Worm (Caenorhabditis elegans) whole organism, L1 larva: ENCODE data around the gene tbx-40.

Experiments used
- C04F5.9 ChIP-seq: sonication (generic microtip); optimal IDR thresholded peaks from 2 replicates; lab custom pipeline; 2016; ENCODE audit warnings: missing genetic modification characterization, missing compliant biosample characterization
- F16B12.6 ChIP-seq: fragments of 150-350 bp; optimal IDR thresholded peaks from 2 replicates; lab custom pipeline; 2014; ENCODE audit warnings: missing biosample characterization, missing genetic modification characterization
- aha-1 ChIP-seq: fragments of 150-350 bp; optimal IDR thresholded peaks from 2 replicates; lab custom pipeline; 2014; ENCODE audit warnings: missing biosample characterization, missing genetic modification characterization
- ama-1 ChIP-seq: fragments of 150-350 bp; optimal IDR thresholded peaks from 2 replicates; lab custom pipeline; 2014
- ceh-90 ChIP-seq: sonication (generic microtip); optimal IDR thresholded peaks from 2 replicates; lab custom pipeline; 2016; ENCODE audit warnings: missing genetic modification characterization, missing compliant biosample characterization
- ces-1 ChIP-seq: fragments of 150-350 bp; optimal IDR thresholded peaks from 2 replicates; lab custom pipeline; 2014; ENCODE audit warnings: missing biosample characterization, missing genetic modification reagents, missing genetic modification characterization
- dsc-1 ChIP-seq: sonication (generic microtip); optimal IDR thresholded peaks from 2 replicates; lab custom pipeline; 2016; ENCODE audit warnings: mild to moderate bottlenecking, missing genetic modification characterization, missing compliant biosample characterization
- efl-1 ChIP-seq, 4 experiments: fragments of 150-350 bp; optimal IDR thresholded peaks in 3 of 4; peaks in 1 of 4; 1 replicate in 1 of 4; 2 replicates in 3 of 4; lab custom pipeline; 2014; ENCODE audit warnings: missing biosample characterization in 2 of 4, missing genetic modification characterization in 2 of 4, missing genetic modification reagents in 2 of 4
- efl-3 ChIP-seq: fragments of 200-800 bp; sonication (Bioruptor generic); optimal IDR thresholded peaks from 2 replicates; lab custom pipeline; 2018; ENCODE audit warnings: mild to moderate bottlenecking, missing genetic modification characterization, missing compliant biosample characterization
- elt-3 ChIP-seq, 6 experiments: fragments of 150-350 bp in 1 of 6; sonication (generic microtip); optimal IDR thresholded peaks; 2 replicates each; lab custom pipeline; 2017 to 2018; ENCODE audit warnings: missing biosample characterization in 6 of 6, missing genetic modification characterization in 6 of 6, inconsistent platforms in 1 of 6
- ets-5 ChIP-seq: fragments of 200-800 bp; sonication (Bioruptor generic); IDR thresholded peaks from 2 replicates; pipeline ENCODE4 v1.3.6; 2022; ENCODE audit warnings: missing genetic modification characterization, missing compliant biosample characterization
- fkh-10 ChIP-seq: sonication (generic microtip); optimal IDR thresholded peaks from 2 replicates; lab custom pipeline; 2017; ENCODE audit warnings: missing biosample characterization, missing genetic modification reagents, missing genetic modification characterization
- fkh-4 ChIP-seq: sonication (generic microtip); optimal IDR thresholded peaks from 2 replicates; lab custom pipeline; 2016; ENCODE audit warnings: missing compliant biosample characterization, missing genetic modification characterization, borderline replicate concordance
- grh-1 ChIP-seq: fragments of 200-800 bp; sonication (Bioruptor generic); IDR thresholded peaks from 2 replicates; pipeline ENCODE4 v1.3.6; 2022; ENCODE audit warnings: missing genetic modification reagents, missing genetic modification characterization, missing compliant biosample characterization
- hlh-17 ChIP-seq: fragments of 200-800 bp; sonication (Bioruptor generic); optimal IDR thresholded peaks from 2 replicates; lab custom pipeline; 2018; ENCODE audit warnings: missing genetic modification characterization, mild to moderate bottlenecking, missing compliant biosample characterization, moderate library complexity, borderline replicate concordance
- jun-1 ChIP-seq: fragments of 150-350 bp; optimal IDR thresholded peaks from 2 replicates; lab custom pipeline; 2014; ENCODE audit warnings: missing biosample characterization, missing genetic modification reagents, missing genetic modification characterization
- lin-15B ChIP-seq: fragments of 150-350 bp; sonication (generic microtip); optimal IDR thresholded peaks from 3 replicates; lab custom pipeline; 2014; ENCODE audit warnings: missing biosample characterization, missing genetic modification characterization
- lin-35 ChIP-seq, 2 experiments: fragments of 150-350 bp; optimal IDR thresholded peaks; 2 replicates each; lab custom pipeline; 2014; ENCODE audit warnings: missing biosample characterization in 2 of 2, missing genetic modification characterization in 2 of 2, missing genetic modification reagents in 2 of 2
- lin-39 ChIP-seq: fragments of 150-350 bp; optimal IDR thresholded peaks from 2 replicates; lab custom pipeline; 2014; ENCODE audit warnings: missing biosample characterization, missing genetic modification reagents, missing genetic modification characterization
- lir-3 ChIP-seq: sonication (generic microtip); optimal IDR thresholded peaks from 2 replicates; lab custom pipeline; 2016; ENCODE audit warnings: mild to moderate bottlenecking, missing genetic modification characterization, moderate library complexity, missing compliant biosample characterization; ENCODE audit not compliant: poor library complexity
- lsy-2 ChIP-seq, 2 experiments: fragments of 150-350 bp; optimal IDR thresholded peaks; 2 replicates each; lab custom pipeline; 2014; ENCODE audit warnings: missing biosample characterization in 2 of 2, missing genetic modification characterization in 2 of 2
- mef-2 ChIP-seq: fragments of 150-350 bp; optimal IDR thresholded peaks from 2 replicates; lab custom pipeline; 2014; ENCODE audit warnings: missing biosample characterization, missing genetic modification characterization
- nhr-11 ChIP-seq: fragments of 150-350 bp; optimal IDR thresholded peaks from 2 replicates; lab custom pipeline; 2014; ENCODE audit warnings: missing biosample characterization, missing genetic modification characterization
- nhr-19 ChIP-seq: fragments of 200-800 bp; sonication (Bioruptor generic); conservative IDR thresholded peaks from 2 replicates; pipeline ENCODE4 v1.3.6; 2022; ENCODE audit warnings: missing genetic modification characterization, missing compliant biosample characterization
- nhr-28 ChIP-seq: fragments of 150-350 bp; optimal IDR thresholded peaks from 2 replicates; lab custom pipeline; 2014; ENCODE audit warnings: missing biosample characterization, missing genetic modification characterization
- nhr-77 ChIP-seq: fragments of 150-350 bp; optimal IDR thresholded peaks from 2 replicates; lab custom pipeline; 2014; ENCODE audit warnings: missing biosample characterization, missing genetic modification characterization
- nhr-85 ChIP-seq: sonication (generic microtip); peaks from one replicate; lab custom pipeline; 2016; ENCODE audit warnings: missing genetic modification characterization, inconsistent platforms, missing compliant biosample characterization
- rnt-1 ChIP-seq: sonication (generic microtip); optimal IDR thresholded peaks from 2 replicates; lab custom pipeline; 2016; ENCODE audit warnings: mild to moderate bottlenecking, missing genetic modification characterization, moderate library complexity, missing compliant biosample characterization
- sox-4 ChIP-seq: sonication (generic microtip); optimal IDR thresholded peaks from 2 replicates; lab custom pipeline; 2016; ENCODE audit warnings: missing genetic modification characterization, missing compliant biosample characterization
- sup-37 ChIP-seq: fragments of 200-800 bp; sonication (Bioruptor generic); optimal IDR thresholded peaks from 2 replicates; lab custom pipeline; 2018; ENCODE audit warnings: mild to moderate bottlenecking, missing genetic modification characterization, missing compliant biosample characterization
- swsn-7 ChIP-seq: sonication (generic microtip); optimal IDR thresholded peaks from 2 replicates; lab custom pipeline; 2016; ENCODE audit warnings: missing genetic modification characterization, missing compliant biosample characterization
- tbx-2 ChIP-seq: sonication (generic microtip); optimal IDR thresholded peaks from 2 replicates; lab custom pipeline; 2016; ENCODE audit warnings: missing genetic modification characterization, missing compliant biosample characterization
- unc-30 ChIP-seq: sonication (generic microtip); optimal IDR thresholded peaks from 2 replicates; lab custom pipeline; 2017; ENCODE audit warnings: missing biosample characterization, missing genetic modification characterization
- unc-62 ChIP-seq: fragments of 150-350 bp; optimal IDR thresholded peaks from 2 replicates; lab custom pipeline; 2014; ENCODE audit warnings: missing biosample characterization, missing genetic modification reagents, missing genetic modification characterization
- unc-86 ChIP-seq: sonication (generic microtip); optimal IDR thresholded peaks from 2 replicates; lab custom pipeline; 2016; ENCODE audit warnings: missing genetic modification characterization, missing compliant biosample characterization
- xbp-1 ChIP-seq: sonication (generic microtip); optimal IDR thresholded peaks from 2 replicates; lab custom pipeline; 2016; ENCODE audit warnings: missing genetic modification characterization, missing compliant biosample characterization
- zip-4 ChIP-seq: fragments of 200-800 bp; sonication (Bioruptor generic); optimal IDR thresholded peaks from 2 replicates; lab custom pipeline; 2018; ENCODE audit warnings: mild to moderate bottlenecking, missing genetic modification characterization, moderate library complexity, missing compliant biosample characterization

Gene tbx-40

DNA sequence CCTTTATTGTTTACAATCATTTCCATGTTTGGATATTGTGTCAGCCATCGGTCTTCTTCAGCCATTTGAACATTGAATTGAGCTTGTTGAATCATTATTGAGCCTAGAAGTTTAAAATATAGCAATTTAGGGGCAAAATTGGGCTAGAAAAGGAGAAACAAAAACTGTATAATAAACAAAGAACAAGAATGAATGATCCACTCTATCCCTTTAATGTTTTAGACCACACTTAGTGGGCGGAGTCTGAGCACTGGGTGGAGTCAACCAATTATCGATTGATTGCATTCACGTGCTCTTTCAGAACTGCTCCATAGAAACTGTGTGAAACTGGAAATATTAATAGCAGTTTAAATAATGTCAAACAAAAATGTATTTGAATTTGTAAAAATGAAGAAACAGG lies at the start of gene tbx-40:
Gene tbx-40, minus strand, starts transcription at position 101 of the 400 bp plus-strand sequence.
- TF ChIP-seq fkh-10 (no peak), sup-37 (GFP tag; lab: Kevin White, UChicago) (no peak), zip-4 (GFP tag; lab: Kevin White, UChicago) (no peak), rnt-1 (tag; lab: Kevin White, UChicago) (no peak), elt-3 (tag; optimal IDR thresholded peaks at IDR 0.05; lab: Kevin White, UChicago) (no peak), ces-1 (GFP tag; lab: Kevin White, UChicago) (no peak)

DNA sequence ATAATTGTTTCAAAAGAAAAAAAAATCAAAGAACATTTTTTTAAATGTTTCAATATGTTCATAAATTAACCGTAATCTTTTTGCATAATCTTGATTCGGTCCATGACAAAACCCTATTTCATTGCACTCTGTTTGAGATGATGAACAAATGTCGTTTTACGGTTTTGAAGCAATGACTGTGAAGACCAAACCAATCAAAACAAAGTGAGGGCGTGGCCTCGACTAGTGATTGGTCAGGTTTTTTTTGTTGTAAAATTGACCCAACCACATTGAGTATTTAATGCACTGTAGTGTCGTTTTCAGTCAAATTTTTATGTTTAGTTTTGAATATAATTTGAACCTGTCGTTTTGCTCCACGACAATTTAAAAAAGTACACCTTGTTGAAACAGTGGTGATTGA lies 49.5 kb upstream of the tbx-40 start:
- no peak for TF ChIP-seq jun-1
- no peak for TF ChIP-seq lsy-2 (tag; optimal IDR thresholded peaks at IDR 0.05; lab: Kevin White, UChicago)
- no peak for TF ChIP-seq F16B12.6
- no peak for TF ChIP-seq grh-1 (GFP tag; lab: Robert Waterston, UW)
- no peak for TF ChIP-seq nhr-19
- no peak for TF ChIP-seq unc-30 (tag; lab: Kevin White, UChicago)
- TF ChIP-seq efl-3 (GFP tag; lab: Kevin White, UChicago), result no peak
- TF ChIP-seq C04F5.9 (tag; lab: Kevin White, UChicago), result no peak
- no peak for TF ChIP-seq hlh-17
- TF ChIP-seq fkh-4 (tag; lab: Kevin White, UChicago), result no peak
- no peak for TF ChIP-seq mef-2
- no peak for TF ChIP-seq ceh-90 (tag; lab: Kevin White, UChicago)
- no peak for TF ChIP-seq lin-39 (tag; lab: Kevin White, UChicago)

DNA sequence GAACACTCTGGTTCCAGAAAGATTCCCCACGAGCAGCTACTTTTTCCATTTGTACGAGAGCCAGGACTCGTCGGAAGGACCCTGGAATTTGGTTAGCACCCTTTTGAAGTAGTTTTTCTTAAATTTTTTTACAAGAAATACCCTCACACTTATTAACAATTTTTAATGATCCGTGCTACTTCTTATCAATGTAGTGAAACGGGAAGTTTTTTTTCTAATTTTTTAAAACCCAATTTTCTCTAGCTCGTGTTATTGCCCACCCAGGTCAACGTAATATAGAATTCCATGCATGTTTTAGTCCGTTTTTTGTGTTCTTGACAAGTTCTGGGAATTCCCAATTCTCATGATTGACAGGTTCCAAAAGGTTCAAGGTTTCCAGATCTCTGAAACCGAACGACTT lies 33.9 kb upstream of the tbx-40 start:
- TF ChIP-seq elt-3 (tag; optimal IDR thresholded peaks at IDR 0.05; lab: Kevin White, UChicago), result no peak
- TF ChIP-seq lin-15B (tag; lab: Kevin White, UChicago), result no peak
- TF ChIP-seq nhr-19, result no peak
- TF ChIP-seq nhr-11, result no peak
- no peak for TF ChIP-seq mef-2
- TF ChIP-seq sox-4 (tag; lab: Kevin White, UChicago), result no peak
- peak; percentile 44 for TF ChIP-seq nhr-85 (tag; lab: Kevin White, UChicago)
- TF ChIP-seq swsn-7, result no peak
- peak; percentile 13 for TF ChIP-seq unc-86 (tag; lab: Kevin White, UChicago)
- TF ChIP-seq rnt-1 (tag; lab: Kevin White, UChicago), result no peak
- TF ChIP-seq dsc-1 (tag; lab: Kevin White, UChicago), result no peak
- TF ChIP-seq nhr-28 (tag; lab: Kevin White, UChicago), result no peak
- no peak for TF ChIP-seq lir-3 (tag; lab: Kevin White, UChicago)

DNA sequence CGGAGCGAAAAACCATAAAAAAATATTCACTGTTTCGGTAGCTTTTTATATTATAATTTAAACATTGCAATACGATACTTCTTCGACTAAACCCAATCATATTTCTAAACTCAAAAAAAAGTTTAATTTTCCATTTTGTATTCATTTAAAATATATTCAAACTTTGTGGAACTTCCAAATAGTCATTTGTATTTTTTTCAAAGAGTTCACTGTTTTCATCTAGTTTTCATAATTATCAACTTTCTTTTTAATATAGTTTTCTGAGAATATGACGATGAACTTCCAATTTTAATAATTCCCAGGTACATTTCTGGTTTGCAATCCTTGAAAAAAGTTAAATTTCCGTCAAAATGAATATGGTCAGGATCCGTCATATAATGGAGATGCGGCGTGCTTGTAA lies 33.3 kb upstream of the tbx-40 start, which contains the start of gene cpna-4:
Gene cpna-4, plus strand, starts transcription at position 301 of the 400 bp plus-strand sequence.
- TF ChIP-seq tbx-2 (tag; lab: Kevin White, UChicago) (no peak), efl-1 (optimal IDR thresholded peaks at IDR 0.05; lab: Kevin White, UChicago) (no peak), efl-1 (GFP tag; optimal IDR thresholded peaks at IDR 0.05 in 1 of 2; lab: Kevin White, UChicago) (peak in 1 of 2 experiments; percentile 24)

DNA sequence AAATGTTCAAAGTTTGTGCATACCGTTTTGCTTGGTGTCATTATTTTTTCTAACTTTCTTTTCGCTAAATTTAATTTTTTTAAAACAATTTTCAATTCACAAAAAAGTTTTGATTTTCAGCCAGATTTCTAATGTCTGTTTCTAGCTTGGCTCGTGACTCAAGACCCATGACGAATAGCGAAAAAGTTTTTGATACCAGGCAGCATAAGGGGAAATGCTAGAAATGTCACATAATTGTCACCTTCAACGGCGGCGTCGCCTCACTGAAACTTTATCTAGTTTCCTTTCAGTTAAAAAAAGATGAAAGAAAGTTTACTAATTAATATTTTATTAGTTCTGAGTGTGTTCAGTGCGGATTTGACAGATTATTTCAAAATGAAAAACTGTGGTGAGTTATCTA lies 8.8 kb upstream of the tbx-40 start, which contains the start of gene irld-59:
Gene irld-59, plus strand, starts transcription at position 301 of the 400 bp plus-strand sequence.
- TF ChIP-seq efl-1 (optimal IDR thresholded peaks at IDR 0.05; lab: Kevin White, UChicago) (no peak), efl-1 (GFP tag; optimal IDR thresholded peaks at IDR 0.05 in 1 of 2; lab: Kevin White, UChicago) (no peak), swsn-7 (no peak), nhr-77 (tag; lab: Kevin White, UChicago) (no peak), ama-1 (lab: Kevin White, UChicago) (no peak)
- TF ChIP-seq, all 84 proteins: peak for 0

DNA sequence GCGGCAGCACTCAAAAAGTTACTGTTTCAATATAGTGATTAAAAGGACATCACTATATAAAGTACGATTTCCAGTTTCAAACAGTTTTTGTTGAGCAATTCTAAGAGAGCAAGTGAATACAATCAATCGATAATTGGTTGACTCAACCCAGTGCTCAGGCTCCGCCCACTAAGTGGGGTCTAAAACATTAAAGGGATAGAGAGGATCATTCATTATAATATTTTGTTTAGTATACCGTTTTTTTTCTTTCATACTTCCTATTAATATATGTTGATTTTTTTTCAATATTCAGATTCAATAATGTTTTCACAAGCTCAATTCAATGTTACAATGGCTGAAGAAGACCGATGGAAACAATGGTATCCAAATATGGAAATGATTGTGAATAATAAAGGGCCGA lies 4.4 kb downstream of the tbx-40 start, which contains the start of gene tbx-39:
Gene tbx-39, plus strand, starts transcription at position 301 of the 400 bp plus-strand sequence.
- TF ChIP-seq aha-1 (tag; lab: Kevin White, UChicago) (no peak), lin-35 (GFP tag; optimal IDR thresholded peaks at IDR 0.05; lab: Kevin White, UChicago) (no peak), elt-3 (tag; optimal IDR thresholded peaks at IDR 0.05; lab: Kevin White, UChicago) (no peak), xbp-1 (tag; lab: Kevin White, UChicago) (no peak), ceh-90 (tag; lab: Kevin White, UChicago) (no peak), unc-62 (no peak), ets-5 (GFP tag; lab: Robert Waterston, UW) (no peak), fkh-10 (no peak)
- TF ChIP-seq, all 84 proteins: peak for 0
